Fruit fly (Drosophila melanogaster) whole organism, adult: ENCODE results near the gene inaF-A.
"Not testable (repeated sequence)": the region's sequence is repeated elsewhere in the genome, so short reads cannot be mapped to it uniquely, and the experiment has no call there.

Source experiments
- CG11617 ChIP-seq: fragments of 200-800 bp; sonication (Bioruptor generic); optimal IDR thresholded peaks from 2 replicates; lab custom pipeline; 2017; ENCODE audit warnings: mild to moderate bottlenecking, missing biosample characterization, missing genetic modification reagents, missing genetic modification characterization
- CG12768 ChIP-seq: fragments of 200-800 bp; sonication (Bioruptor generic); optimal IDR thresholded peaks from 2 replicates; lab custom pipeline; 2017; ENCODE audit warnings: missing biosample characterization, missing genetic modification characterization, mild to moderate bottlenecking, moderate library complexity, missing genetic modification reagents
- CG1620 ChIP-seq: fragments of 200-800 bp; sonication (Bioruptor generic); optimal IDR thresholded peaks from 2 replicates; lab custom pipeline; 2016; ENCODE audit warnings: missing biosample characterization, missing genetic modification characterization
- CG33017 ChIP-seq: fragments of 200-800 bp; sonication (Bioruptor generic); optimal IDR thresholded peaks from 2 replicates; lab custom pipeline; 2018; ENCODE audit warnings: missing biosample characterization, mild to moderate bottlenecking, missing genetic modification characterization, moderate library complexity
- CG5204 ChIP-seq: fragments of 200-800 bp; sonication (Bioruptor generic); optimal IDR thresholded peaks from 2 replicates; lab custom pipeline; 2016; ENCODE audit warnings: missing biosample characterization, missing genetic modification characterization
- CG7045 ChIP-seq: fragments of 200-800 bp; sonication (Bioruptor generic); optimal IDR thresholded peaks from 2 replicates; lab custom pipeline; 2017; ENCODE audit warnings: missing biosample characterization, mild to moderate bottlenecking, missing genetic modification characterization
- CG7101 ChIP-seq: fragments of 200-800 bp; sonication (Bioruptor generic); optimal IDR thresholded peaks from 2 replicates; lab custom pipeline; 2018; ENCODE audit warnings: missing biosample characterization, mild to moderate bottlenecking, missing genetic modification characterization, moderate library complexity
- Clk ChIP-seq: fragments of 200-800 bp; sonication (Bioruptor generic); optimal IDR thresholded peaks from 2 replicates; lab custom pipeline; 2017; ENCODE audit warnings: missing biosample characterization, missing genetic modification characterization
- Crg-1 ChIP-seq: fragments of 200-800 bp; sonication (Bioruptor generic); optimal IDR thresholded peaks from 2 replicates; lab custom pipeline; 2016; ENCODE audit warnings: missing biosample characterization, missing genetic modification characterization
- Hr96 ChIP-seq: fragments of 200-800 bp; sonication (Bioruptor generic); optimal IDR thresholded peaks from 2 replicates; lab custom pipeline; 2016; ENCODE audit warnings: missing biosample characterization, missing genetic modification characterization
- Mnt ChIP-seq: fragments of 200-800 bp; sonication (Bioruptor generic); optimal IDR thresholded peaks from 2 replicates; lab custom pipeline; 2016; ENCODE audit warnings: missing biosample characterization, mild to moderate bottlenecking, missing genetic modification characterization
- bab1 ChIP-seq: fragments of 200-800 bp; sonication (Bioruptor generic); optimal IDR thresholded peaks from 3 replicates; lab custom pipeline; 2019; ENCODE audit warnings: missing biosample characterization, mild to moderate bottlenecking, missing genetic modification characterization, moderate library complexity
- cic ChIP-seq: fragments of 200-800 bp; sonication (Bioruptor generic); optimal IDR thresholded peaks from 2 replicates; lab custom pipeline; 2017; ENCODE audit warnings: missing biosample characterization, mild to moderate bottlenecking, missing genetic modification characterization, moderate library complexity
- cnc ChIP-seq, 2 experiments: fragments of >200 bp; optimal IDR thresholded peaks; 2 replicates each; lab custom pipeline; 2017
- kay ChIP-seq: fragments of 200-800 bp; sonication (Bioruptor generic); peaks from one replicate; lab custom pipeline; 2016; ENCODE audit warnings: missing biosample characterization, missing genetic modification characterization, borderline replicate concordance
- ovo ChIP-seq: fragments of 200-800 bp; sonication (Bioruptor generic); optimal IDR thresholded peaks from 2 replicates; lab custom pipeline; 2016; ENCODE audit warnings: missing biosample characterization, missing genetic modification characterization
- pad ChIP-seq: fragments of 200-800 bp; sonication (Bioruptor generic); optimal IDR thresholded peaks from 3 replicates; lab custom pipeline; 2017; ENCODE audit warnings: missing biosample characterization, missing genetic modification characterization, mild to moderate bottlenecking, moderate library complexity, missing genetic modification reagents
- tj ChIP-seq: fragments of 200-800 bp; sonication (Bioruptor generic); optimal IDR thresholded peaks from 3 replicates; lab custom pipeline; 2017; ENCODE audit warnings: missing biosample characterization, mild to moderate bottlenecking, missing genetic modification characterization, moderate library complexity
- toe ChIP-seq: fragments of 200-800 bp; sonication (Bioruptor generic); optimal IDR thresholded peaks from 2 replicates; lab custom pipeline; 2016; ENCODE audit warnings: missing biosample characterization, missing genetic modification characterization

The inaF-A gene

dm6 chrX:11733795-11734194 lies at the start of gene inaF-A:
inaF-A (minus strand) TSS chrX:11733895.
- no peak for TF ChIP-seq Clk (GFP tag; lab: Kevin White, UChicago)
- no peak for TF ChIP-seq cnc (optimal IDR thresholded peaks at IDR 0.05; lab: Kevin White, UChicago)
- no peak for TF ChIP-seq pad
- TF ChIP-seq tj (GFP tag; lab: Kevin White, UChicago), result no peak
- no peak for TF ChIP-seq CG12768 (GFP tag; lab: Kevin White, UChicago)
- no peak for TF ChIP-seq CG5204
- TF ChIP-seq CG7101 (tag; lab: Kevin White, UChicago), result no peak
- no peak for TF ChIP-seq CG11617 (GFP tag; lab: Kevin White, UChicago)
- TF ChIP-seq Hr96 (GFP tag; lab: Kevin White, UChicago), result no peak
- TF ChIP-seq bab1 (GFP tag; lab: Kevin White, UChicago), result no peak
- no peak for TF ChIP-seq CG1620
- no peak for TF ChIP-seq toe (GFP tag; lab: Kevin White, UChicago)
- TF ChIP-seq kay, result no peak
- no peak for TF ChIP-seq CG7045 (GFP tag; lab: Kevin White, UChicago)
- TF ChIP-seq Mnt (GFP tag; lab: Kevin White, UChicago), result no peak
- TF ChIP-seq CG33017 (tag; lab: Kevin White, UChicago), result no peak

dm6 chrX:11778734-11779220 lies 45.1 kb upstream of the inaF-A start, which contains the start of gene dy:
dy (minus strand) TSS chrX:11778784.
- TF ChIP-seq CG12768 (GFP tag; lab: Kevin White, UChicago), result no peak
- no peak for TF ChIP-seq cic (GFP tag; lab: Kevin White, UChicago)
- TF ChIP-seq tj (GFP tag; lab: Kevin White, UChicago), result no peak
- no peak for TF ChIP-seq CG11617 (GFP tag; lab: Kevin White, UChicago)
- TF ChIP-seq Hr96 (GFP tag; lab: Kevin White, UChicago), result no peak
- TF ChIP-seq Crg-1 (GFP tag; lab: Kevin White, UChicago), result no peak
- TF ChIP-seq CG5204, result no peak

- TF ChIP-seq CG11617 (GFP tag; lab: Kevin White, UChicago) (no peak), toe (GFP tag; lab: Kevin White, UChicago) (no peak), kay (no peak), CG7045 (GFP tag; lab: Kevin White, UChicago) (peak; percentile 28), bab1 (GFP tag; lab: Kevin White, UChicago) (no peak), CG7101 (tag; lab: Kevin White, UChicago) (peak; percentile 6), Hr96 (GFP tag; lab: Kevin White, UChicago) (peak; percentile 24)
These were observed 42.4 kb upstream of the inaF-A start for dm6 chrX:11775987-11776587.

dm6 chrX:11769435-11769834 lies 35.7 kb upstream of the inaF-A start:
- no peak for TF ChIP-seq cnc (optimal IDR thresholded peaks at IDR 0.05; lab: Kevin White, UChicago)
- no peak for TF ChIP-seq Hr96 (GFP tag; lab: Kevin White, UChicago)
- TF ChIP-seq ovo, result no peak
- TF ChIP-seq kay, result no peak
- TF ChIP-seq CG7101 (tag; lab: Kevin White, UChicago), result no peak
- no peak for TF ChIP-seq CG11617 (GFP tag; lab: Kevin White, UChicago)
- TF ChIP-seq tj (GFP tag; lab: Kevin White, UChicago), result no peak
- no peak for TF ChIP-seq Crg-1 (GFP tag; lab: Kevin White, UChicago)
- TF ChIP-seq CG33017 (tag; lab: Kevin White, UChicago), result no peak
- TF ChIP-seq Clk (GFP tag; lab: Kevin White, UChicago), result no peak
- TF ChIP-seq CG1620, result no peak
- TF ChIP-seq CG7045 (GFP tag; lab: Kevin White, UChicago), result no peak
- TF ChIP-seq bab1 (GFP tag; lab: Kevin White, UChicago), result no peak
- TF ChIP-seq CG12768 (GFP tag; lab: Kevin White, UChicago), result no peak
- TF ChIP-seq Mnt (GFP tag; lab: Kevin White, UChicago), result no peak

- TF ChIP-seq CG1620 (no peak), tj (GFP tag; lab: Kevin White, UChicago) (peak; percentile 93), kay (peak; percentile 82), cnc (optimal IDR thresholded peaks at IDR 0.05; lab: Kevin White, UChicago) (peak; percentile 72 to 91)
These were observed 30.9 kb upstream of the inaF-A start, which contains the start of gene CG9360 for dm6 chrX:11764540-11765136. CG9360 (minus strand) TSS chrX:11764590.

DNA sequence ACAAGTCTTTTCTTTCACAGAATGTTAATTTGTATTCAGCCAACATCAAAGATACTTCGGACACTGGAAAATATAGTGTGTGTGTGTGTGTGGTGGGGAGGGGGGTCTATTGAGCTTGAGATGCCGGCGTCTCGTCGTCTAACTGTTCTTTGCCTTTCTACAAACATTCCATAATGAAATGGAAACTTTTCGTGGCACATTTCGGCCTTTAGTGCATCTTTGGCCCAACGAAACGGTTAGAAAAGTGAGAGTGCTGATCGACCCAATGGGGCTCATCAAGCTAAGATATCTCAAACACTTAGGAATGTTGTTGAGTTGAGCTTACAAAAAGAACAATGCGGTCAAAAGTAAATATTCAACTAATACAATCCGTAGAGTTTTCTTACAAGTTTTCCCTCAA lies 23.2 kb upstream of the inaF-A start:
- TF ChIP-seq Clk (GFP tag; lab: Kevin White, UChicago), result no peak

dm6 chrX:11753973-11754372 lies 20.3 kb upstream of the inaF-A start, which contains the start of gene m:
m (plus strand) TSS chrX:11754273.
- TF ChIP-seq ovo; CG7101 (tag; lab: Kevin White, UChicago); Hr96 (GFP tag; lab: Kevin White, UChicago): not testable (repeated sequence)
